Worm (Caenorhabditis elegans): ENCODE data around the gene era-1.
A peak's percentile ranks its signal among the peaks of the same experiment; 100 is the strongest.

The era-1 gene

ce11 chrV:6658765-6659164 lies 44.1 kb upstream of the era-1 start (continued):
- TF ChIP-seq lin-1 (GFP tag; IDR thresholded peaks at IDR 0.05) (no peak), F26F4.8 (GFP tag; conservative IDR thresholded peaks at IDR 0.05) (no peak), F10B5.3 (tag; optimal IDR thresholded peaks at IDR 0.05) (no peak), fos-1 (tag; optimal IDR thresholded peaks at IDR 0.05) (no peak), mes-2 (tag; optimal IDR thresholded peaks at IDR 0.05; ENCODE audit: poor library complexity, severe bottlenecking) (peak; percentile 18), lsy-2 (tag; optimal IDR thresholded peaks at IDR 0.05) (peak in 1 of 2 experiments; percentile 19), lin-39 (tag; optimal IDR thresholded peaks at IDR 0.05) (no peak), saeg-2 (GFP tag; IDR thresholded peaks at IDR 0.05) (no peak), ztf-11 (tag; optimal IDR thresholded peaks at IDR 0.05) (no peak), tra-1 (GFP tag; IDR thresholded peaks at IDR 0.05) (no peak), mep-1 (tag; optimal IDR thresholded peaks at IDR 0.05) (peak; percentile 57), nhr-41 (GFP tag; IDR thresholded peaks at IDR 0.05) (no peak), Y5F2A.4 (GFP tag; optimal IDR thresholded peaks at IDR 0.05) (no peak), fkh-10 (GFP tag; optimal IDR thresholded peaks at IDR 0.05) (peak; percentile 69), ctbp-1 (GFP tag; IDR thresholded peaks at IDR 0.05) (no peak), mxl-2 (GFP tag; conservative IDR thresholded peaks at IDR 0.05) (no peak), snpc-1.2 (GFP tag; IDR thresholded peaks at IDR 0.05) (no peak), zfp-2 (tag; optimal IDR thresholded peaks at IDR 0.05) (no peak), ZK337.2 (GFP tag; IDR thresholded peaks at IDR 0.05) (no peak), zfp-3 (GFP tag; conservative IDR thresholded peaks at IDR 0.05) (no peak), hmg-1.1 (GFP tag; IDR thresholded peaks at IDR 0.05) (peak; percentile 73), spr-1 (tag; optimal IDR thresholded peaks at IDR 0.05) (no peak), Y75B8A.6 (GFP tag; IDR thresholded peaks at IDR 0.05) (no peak), snpc-4 (tag; optimal IDR thresholded peaks at IDR 0.05) (no peak), lir-3 (tag; optimal IDR thresholded peaks at IDR 0.05) (no peak), ceh-62 (tag; optimal IDR thresholded peaks at IDR 0.05) (no peak), nhr-111 (GFP tag; optimal IDR thresholded peaks at IDR 0.05) (no peak), mdt-29 (GFP tag; IDR thresholded peaks at IDR 0.05) (no peak), ceh-28 (tag; optimal IDR thresholded peaks at IDR 0.05) (no peak), dpl-1 (GFP tag; optimal IDR thresholded peaks at IDR 0.05) (no peak), zag-1 (tag; optimal IDR thresholded peaks at IDR 0.05) (no peak), unc-62 (GFP tag; optimal IDR thresholded peaks at IDR 0.05 in 1 of 2) (no peak), unc-62 (tag; optimal IDR thresholded peaks at IDR 0.05) (no peak), daf-12 (tag; optimal IDR thresholded peaks at IDR 0.05) (no peak), aly-2 (tag; optimal IDR thresholded peaks at IDR 0.05) (no peak), nhr-76 (tag; optimal IDR thresholded peaks at IDR 0.05) (no peak), nhr-237 (tag; optimal IDR thresholded peaks at IDR 0.05) (no peak), hlh-11 (tag; optimal IDR thresholded peaks at IDR 0.05) (peak; percentile 35), madf-5 (GFP tag; IDR thresholded peaks at IDR 0.05) (no peak), pha-4 (GFP tag; IDR thresholded peaks at IDR 0.05) (no peak), pha-4 (tag; optimal IDR thresholded peaks at IDR 0.05) (no peak), nhr-48 (tag; optimal IDR thresholded peaks at IDR 0.05) (no peak), egl-27 (tag; optimal IDR thresholded peaks at IDR 0.05) (no peak), D1046.2 (GFP tag; IDR thresholded peaks at IDR 0.05) (no peak), lin-13 (GFP tag; optimal IDR thresholded peaks at IDR 0.05) (no peak), hlh-30 (tag; optimal IDR thresholded peaks at IDR 0.05; ENCODE audit: insufficient read depth) (peak; percentile 85), pqm-1 (tag; optimal IDR thresholded peaks at IDR 0.05) (no peak), lim-7 (GFP tag; IDR thresholded peaks at IDR 0.05) (no peak), daf-19 (GFP tag; conservative IDR thresholded peaks at IDR 0.05) (no peak), attf-4 (tag; optimal IDR thresholded peaks at IDR 0.05) (no peak), unc-39 (tag; optimal IDR thresholded peaks at IDR 0.05) (no peak), mxl-3 (GFP tag; optimal IDR thresholded peaks at IDR 0.05) (peak; percentile 24), duxl-1 (tag; optimal IDR thresholded peaks at IDR 0.05; ENCODE audit: poor library complexity) (no peak)
